Fruit fly (Drosophila melanogaster): Measurements from ENCODE around the gene CG33796.

DNA sequence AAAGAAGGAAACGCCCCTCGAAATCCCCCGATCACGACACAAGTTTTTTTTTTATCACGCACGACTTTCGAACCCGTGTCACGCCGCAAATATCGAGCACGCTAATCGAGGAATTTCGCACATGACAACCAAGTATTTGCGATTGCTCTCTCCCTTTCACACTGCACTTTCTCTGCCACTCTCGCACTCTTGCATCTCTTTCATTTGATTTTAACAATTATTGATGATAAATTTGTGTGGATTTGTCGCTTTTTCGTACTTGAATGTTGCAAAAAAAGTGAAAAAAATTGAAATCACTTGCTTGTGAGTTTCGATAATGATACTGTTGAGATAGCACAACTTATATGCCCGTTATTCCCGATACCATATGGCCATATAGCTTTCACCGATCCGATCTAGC is 47.3 kb upstream of the CG33796 start, which contains the start of gene CG13073:
- TF ChIP-seq pan (optimal IDR thresholded peaks at IDR 0.05) (no peak), usp (GFP tag; optimal IDR thresholded peaks at IDR 0.05) (no peak), CG8478 (optimal IDR thresholded peaks at IDR 0.05) (no peak), psq (optimal IDR thresholded peaks at IDR 0.05) (no peak)

Data from whole organism.